Fruit fly (Drosophila melanogaster) whole organism, embryonic: Measurements from ENCODE around the gene CG31872.

ENCODE experiments used
- Atf-2 ChIP-seq: fragments of 200-800 bp; sonication (Bioruptor generic); optimal IDR thresholded peaks from 2 replicates; lab custom pipeline; 2016; ENCODE audit warnings: missing biosample characterization, missing genetic modification characterization
- BtbVII ChIP-seq: fragments of 200-800 bp; sonication (Bioruptor generic); optimal IDR thresholded peaks from 3 replicates; lab custom pipeline; 2017; ENCODE audit warnings: missing biosample characterization, mild to moderate bottlenecking, missing genetic modification characterization
- CG10565 ChIP-seq: fragments of 200-800 bp; sonication (Bioruptor generic); optimal IDR thresholded peaks from 3 replicates; lab custom pipeline; 2016; ENCODE audit warnings: missing biosample characterization, mild to moderate bottlenecking, missing genetic modification characterization
- CG11085 ChIP-seq: fragments of 200-800 bp; sonication (Bioruptor generic); IDR thresholded peaks from 2 replicates; pipeline ENCODE4 v1.3.6; 2022; ENCODE audit warnings: missing biosample characterization, missing genetic modification characterization
- CG11247 ChIP-seq: fragments of 200-800 bp; sonication (Bioruptor generic); IDR thresholded peaks from 2 replicates; pipeline ENCODE4 v1.3.6; 2022; ENCODE audit warnings: missing biosample characterization, missing genetic modification characterization
- CG12219 ChIP-seq: fragments of 200-800 bp; sonication (Bioruptor generic); optimal IDR thresholded peaks from 3 replicates; lab custom pipeline; 2018; ENCODE audit warnings: missing biosample characterization, mild to moderate bottlenecking, missing genetic modification characterization
- CG14441 ChIP-seq: fragments of 200-800 bp; sonication (Bioruptor generic); IDR thresholded peaks from 2 replicates; pipeline ENCODE4 v1.3.6; 2022; ENCODE audit warnings: missing biosample characterization, missing genetic modification characterization
- CG15269 ChIP-seq: fragments of 200-800 bp; sonication (Bioruptor generic); optimal IDR thresholded peaks from 2 replicates; lab custom pipeline; 2018; ENCODE audit warnings: missing biosample characterization, mild to moderate bottlenecking, missing genetic modification characterization, moderate library complexity
- CG1603 ChIP-seq: fragments of 200-800 bp; sonication (Bioruptor generic); optimal IDR thresholded peaks from 2 replicates; lab custom pipeline; 2019; ENCODE audit warnings: missing biosample characterization, mild to moderate bottlenecking, missing genetic modification characterization, moderate library complexity
- CG16813 ChIP-seq: fragments of 200-800 bp; sonication (Bioruptor generic); IDR thresholded peaks from 3 replicates; pipeline ENCODE4 v1.3.6; 2022; ENCODE audit warnings: missing biosample characterization, missing genetic modification characterization; ENCODE audit not compliant: partially characterized antibody
- CG17385 ChIP-seq: fragments of 200-800 bp; sonication (Bioruptor generic); optimal IDR thresholded peaks from 3 replicates; lab custom pipeline; 2018; ENCODE audit warnings: missing biosample characterization, mild to moderate bottlenecking, missing genetic modification characterization
- CG30403 ChIP-seq: fragments of 200-800 bp; sonication (Bioruptor generic); optimal IDR thresholded peaks from 3 replicates; lab custom pipeline; 2016; ENCODE audit warnings: missing biosample characterization, missing genetic modification characterization
- CG42726 ChIP-seq: fragments of 200-800 bp; sonication (Bioruptor generic); IDR thresholded peaks from 2 replicates; pipeline ENCODE4 v1.3.6; 2022; ENCODE audit warnings: missing biosample characterization, missing genetic modification characterization; ENCODE audit not compliant: partially characterized antibody
- CG4282 ChIP-seq: fragments of 200-800 bp; sonication (Bioruptor generic); optimal IDR thresholded peaks from 2 replicates; lab custom pipeline; 2016; ENCODE audit warnings: missing biosample characterization, missing genetic modification characterization
- CG4328 ChIP-seq: fragments of 200-800 bp; sonication (Bioruptor generic); optimal IDR thresholded peaks from 3 replicates; lab custom pipeline; 2017; ENCODE audit warnings: missing biosample characterization, missing genetic modification reagents, missing genetic modification characterization
- CG6254 ChIP-seq: fragments of 200-800 bp; sonication (Bioruptor generic); optimal IDR thresholded peaks from 3 replicates; lab custom pipeline; 2017; ENCODE audit warnings: mild to moderate bottlenecking, missing biosample characterization, missing genetic modification reagents, missing genetic modification characterization
- CG6272 ChIP-seq: fragments of 200-800 bp; sonication (Bioruptor generic); IDR thresholded peaks from 2 replicates; pipeline ENCODE4 v1.3.6; 2022; ENCODE audit warnings: missing biosample characterization, missing genetic modification characterization
- CG6683 ChIP-seq: fragments of 200-800 bp; sonication (Bioruptor generic); optimal IDR thresholded peaks from 2 replicates; lab custom pipeline; 2017; ENCODE audit warnings: missing biosample characterization, mild to moderate bottlenecking, missing genetic modification characterization, missing genetic modification reagents
- CG7839 ChIP-seq: fragments of 200-800 bp; sonication (Bioruptor generic); optimal IDR thresholded peaks from 3 replicates; lab custom pipeline; 2018; ENCODE audit warnings: missing biosample characterization, mild to moderate bottlenecking, missing genetic modification characterization, moderate library complexity
- CG9215 ChIP-seq: fragments of 200-800 bp; sonication (Bioruptor generic); IDR thresholded peaks from 2 replicates; pipeline ENCODE4 v1.3.6; 2022; ENCODE audit warnings: missing biosample characterization, missing genetic modification characterization
- Fer1 ChIP-seq: fragments of 200-800 bp; sonication (Bioruptor generic); optimal IDR thresholded peaks from 2 replicates; lab custom pipeline; 2017; ENCODE audit warnings: missing biosample characterization, mild to moderate bottlenecking, missing genetic modification characterization
- HLHmδ ChIP-seq: fragments of 200-800 bp; sonication (Bioruptor generic); optimal IDR thresholded peaks from 2 replicates; lab custom pipeline; 2018; ENCODE audit warnings: missing biosample characterization, mild to moderate bottlenecking, missing genetic modification characterization, moderate library complexity
- HmgZ ChIP-seq: fragments of 200-800 bp; sonication (Bioruptor generic); optimal IDR thresholded peaks from 2 replicates; lab custom pipeline; 2018; ENCODE audit warnings: missing biosample characterization, mild to moderate bottlenecking, missing genetic modification characterization
- Kr ChIP-seq: fragments of 200-800 bp; sonication (Bioruptor generic); optimal IDR thresholded peaks from 2 replicates; lab custom pipeline; 2017; ENCODE audit warnings: missing biosample characterization, mild to moderate bottlenecking, missing genetic modification characterization
- Mad ChIP-seq: fragments of 200-800 bp; sonication (Bioruptor generic); optimal IDR thresholded peaks from 2 replicates; lab custom pipeline; 2016; ENCODE audit warnings: missing biosample characterization, missing genetic modification characterization
- Mes4 ChIP-seq: fragments of 200-800 bp; sonication (Bioruptor generic); optimal IDR thresholded peaks from 2 replicates; lab custom pipeline; 2016; ENCODE audit warnings: missing biosample characterization, missing genetic modification characterization
- PHDP ChIP-seq: fragments of 200-800 bp; sonication (Bioruptor generic); optimal IDR thresholded peaks from 3 replicates; lab custom pipeline; 2018; ENCODE audit warnings: missing biosample characterization, mild to moderate bottlenecking, missing genetic modification characterization, moderate library complexity
- Poxn ChIP-seq: fragments of 200-800 bp; sonication (Bioruptor generic); IDR thresholded peaks from 2 replicates; pipeline ENCODE4 v1.3.6; 2022; ENCODE audit warnings: missing biosample characterization, missing genetic modification characterization
- Sry-δ ChIP-seq: fragments of 200-800 bp; sonication (Bioruptor generic); optimal IDR thresholded peaks from 2 replicates; lab custom pipeline; 2016; ENCODE audit warnings: missing biosample characterization, missing genetic modification characterization
- YL-1 ChIP-seq: fragments of 200-800 bp; sonication (Bioruptor generic); optimal IDR thresholded peaks from 3 replicates; lab custom pipeline; 2017; ENCODE audit warnings: missing biosample characterization, mild to moderate bottlenecking, missing genetic modification characterization
- al ChIP-seq: fragments of 200-800 bp; sonication (Bioruptor generic); IDR thresholded peaks from 2 replicates; pipeline ENCODE4 v1.3.6; 2022; ENCODE audit warnings: missing biosample characterization, missing genetic modification characterization
- ara ChIP-seq: fragments of 200-800 bp; sonication (Bioruptor generic); IDR thresholded peaks from 2 replicates; pipeline ENCODE4 v1.3.6; 2022; ENCODE audit warnings: missing biosample characterization, missing genetic modification characterization
- ase ChIP-seq: fragments of 200-800 bp; sonication (Bioruptor generic); IDR thresholded peaks from 3 replicates; pipeline ENCODE4 v1.3.6; 2022; ENCODE audit warnings: missing biosample characterization, missing genetic modification characterization
- bab2 ChIP-seq: fragments of 200-800 bp; sonication (Bioruptor generic); optimal IDR thresholded peaks from 2 replicates; lab custom pipeline; 2016; ENCODE audit warnings: missing biosample characterization, missing genetic modification characterization
- chm ChIP-seq: fragments of 200-800 bp; sonication (Bioruptor generic); IDR thresholded peaks from 2 replicates; pipeline ENCODE4 v1.3.6; 2022; ENCODE audit warnings: missing biosample characterization, missing genetic modification characterization
- ci ChIP-seq: fragments of 200-800 bp; sonication (Bioruptor generic); IDR thresholded peaks from 3 replicates; pipeline ENCODE4 v1.3.6; 2022; ENCODE audit warnings: missing biosample characterization, missing genetic modification characterization
- gcm2 ChIP-seq: fragments of 200-800 bp; sonication (Bioruptor generic); optimal IDR thresholded peaks from 2 replicates; lab custom pipeline; 2016; ENCODE audit warnings: missing biosample characterization, missing genetic modification characterization
- grau ChIP-seq: fragments of 200-800 bp; optimal IDR thresholded peaks from 3 replicates; lab custom pipeline; 2019; ENCODE audit warnings: missing biosample characterization, mild to moderate bottlenecking, missing genetic modification characterization, moderate library complexity
- grn ChIP-seq: fragments of 200-800 bp; sonication (Bioruptor generic); optimal IDR thresholded peaks from 3 replicates; lab custom pipeline; 2017; ENCODE audit warnings: missing biosample characterization, missing genetic modification characterization
- gt ChIP-seq: fragments of 200-800 bp; sonication (Bioruptor generic); IDR thresholded peaks from 2 replicates; pipeline ENCODE4 v1.3.6; 2022; ENCODE audit warnings: missing biosample characterization, missing genetic modification characterization
- jing ChIP-seq: fragments of 200-800 bp; sonication (Bioruptor generic); optimal IDR thresholded peaks from 2 replicates; lab custom pipeline; 2018; ENCODE audit warnings: missing biosample characterization, mild to moderate bottlenecking, missing genetic modification characterization
- lab ChIP-seq: fragments of 200-800 bp; sonication (Bioruptor generic); optimal IDR thresholded peaks from 3 replicates; lab custom pipeline; 2017; ENCODE audit warnings: missing biosample characterization, missing genetic modification characterization, mild to moderate bottlenecking, moderate library complexity, missing genetic modification reagents
- lilli ChIP-seq: fragments of 200-800 bp; sonication (Bioruptor generic); optimal IDR thresholded peaks from 3 replicates; lab custom pipeline; 2016; ENCODE audit warnings: missing biosample characterization, missing genetic modification characterization
- oc ChIP-seq: fragments of 200-800 bp; sonication (Bioruptor generic); optimal IDR thresholded peaks from 2 replicates; lab custom pipeline; 2018; ENCODE audit warnings: missing biosample characterization, mild to moderate bottlenecking, missing genetic modification characterization, moderate library complexity
- pb ChIP-seq: fragments of 200-800 bp; sonication (Bioruptor generic); optimal IDR thresholded peaks from 3 replicates; lab custom pipeline; 2016; ENCODE audit warnings: missing biosample characterization, missing genetic modification characterization
- ranshi ChIP-seq: fragments of 200-800 bp; sonication (Bioruptor generic); IDR thresholded peaks from 2 replicates; pipeline ENCODE4 v1.3.6; 2022; ENCODE audit warnings: missing biosample characterization, missing genetic modification characterization
- repo ChIP-seq: fragments of 200-800 bp; sonication (Bioruptor generic); optimal IDR thresholded peaks from 2 replicates; lab custom pipeline; 2016; ENCODE audit warnings: missing biosample characterization, missing genetic modification characterization
- tio ChIP-seq: fragments of 200-800 bp; sonication (Bioruptor generic); optimal IDR thresholded peaks from 2 replicates; lab custom pipeline; 2017; ENCODE audit warnings: missing biosample characterization, missing genetic modification characterization, inconsistent platforms
- unc-4 ChIP-seq: fragments of 200-800 bp; sonication (Bioruptor generic); IDR thresholded peaks from 2 replicates; pipeline ENCODE4 v1.3.6; 2022; ENCODE audit warnings: missing biosample characterization, missing genetic modification characterization; ENCODE audit not compliant: partially characterized antibody
- vnd ChIP-seq: fragments of 200-800 bp; sonication (Bioruptor generic); IDR thresholded peaks from 3 replicates; pipeline ENCODE4 v1.3.6; 2022; ENCODE audit warnings: missing biosample characterization, missing genetic modification characterization; ENCODE audit not compliant: partially characterized antibody
- wor ChIP-seq: fragments of 200-800 bp; sonication (Bioruptor generic); IDR thresholded peaks from 2 replicates; pipeline ENCODE4 v1.3.6; 2022; ENCODE audit warnings: missing biosample characterization, missing genetic modification characterization
- zfh2 ChIP-seq: fragments of 200-800 bp; sonication (Bioruptor generic); optimal IDR thresholded peaks from 2 replicates; lab custom pipeline; 2016; ENCODE audit warnings: missing biosample characterization, missing genetic modification characterization

The CG31872 gene

DNA sequence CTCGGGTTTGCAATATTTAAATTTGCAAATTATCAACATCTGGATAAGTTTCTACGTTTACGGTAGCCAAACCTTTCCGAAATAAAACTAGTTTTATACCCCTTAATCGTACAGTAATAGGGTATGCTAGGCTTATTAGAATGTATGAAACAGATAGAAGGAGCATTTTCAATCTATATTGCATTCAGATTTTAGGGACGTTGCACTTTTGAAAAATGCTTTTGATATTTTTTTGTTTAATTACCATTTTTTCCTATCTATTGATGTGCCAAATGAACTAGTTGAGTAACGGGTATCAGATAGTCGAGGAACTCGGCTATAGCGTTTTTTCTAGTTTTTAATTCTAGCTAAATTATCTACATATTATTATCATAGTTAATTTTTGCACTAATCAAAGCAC, 43.2 kb downstream of the CG31872 start (continued):
- TF ChIP-seq gt (GFP tag; lab: Robert Waterston, UW) (no peak), Fer1 (GFP tag; lab: Kevin White, UChicago) (no peak), lab (peak; percentile 1), repo (GFP tag; lab: Kevin White, UChicago) (no peak), tio (peak; percentile 18), lilli (GFP tag; lab: Kevin White, UChicago) (peak; percentile 43), grau (tag; lab: Kevin White, UChicago) (peak; percentile 18), Sry-δ (no peak), CG16813 (GFP tag; lab: Robert Waterston, UW) (0 out of 3 replicates have a peak, but pooled peaks have one; percentile 14), CG42726 (no peak), oc (tag; lab: Kevin White, UChicago) (no peak), CG6683 (no peak), ranshi (GFP tag; lab: Robert Waterston, UW) (no peak), unc-4 (GFP tag; lab: Robert Waterston, UW) (no peak), BtbVII (GFP tag; lab: Kevin White, UChicago) (no peak), HmgZ (no peak), chm (GFP tag; lab: Robert Waterston, UW) (no peak), Kr (GFP tag; lab: Kevin White, UChicago) (no peak), ase (GFP tag; lab: Robert Waterston, UW) (no peak), PHDP (tag; lab: Kevin White, UChicago) (no peak), jing (GFP tag; lab: Kevin White, UChicago) (no peak), CG10565 (no peak), CG6272 (GFP tag; lab: Robert Waterston, UW) (no peak), ci (GFP tag; lab: Robert Waterston, UW) (no peak), bab2 (no peak), gcm2 (GFP tag; lab: Kevin White, UChicago) (no peak), CG4282 (GFP tag; lab: Kevin White, UChicago) (no peak), zfh2 (GFP tag; lab: Kevin White, UChicago) (peak; percentile 26), ara (GFP tag; lab: Robert Waterston, UW) (no peak), CG15269 (no peak), CG6254 (GFP tag; lab: Kevin White, UChicago) (no peak), Atf-2 (no peak), Mes4 (GFP tag; lab: Kevin White, UChicago) (no peak), pb (GFP tag; lab: Kevin White, UChicago) (no peak), HLHmδ (no peak), wor (GFP tag; lab: Robert Waterston, UW) (no peak), CG12219 (GFP tag; lab: Kevin White, UChicago) (no peak), Poxn (GFP tag; lab: Robert Waterston, UW) (no peak), CG11085 (GFP tag; lab: Robert Waterston, UW) (no peak), grn (GFP tag; lab: Kevin White, UChicago) (no peak), CG14441 (GFP tag; lab: Robert Waterston, UW) (no peak), al (GFP tag; lab: Robert Waterston, UW) (peak; percentile 5; the same call in 1 of the 2 replicates), vnd (no peak), CG9215 (GFP tag; lab: Robert Waterston, UW) (no peak), CG1603 (no peak), Mad (GFP tag; lab: Kevin White, UChicago) (no peak), CG4328 (GFP tag; lab: Kevin White, UChicago) (no peak), YL-1 (no peak), CG17385 (no peak), CG11247 (GFP tag; lab: Robert Waterston, UW) (no peak), CG7839 (tag; lab: Kevin White, UChicago) (no peak), CG30403 (GFP tag; lab: Kevin White, UChicago) (peak; percentile 1)
